Fruit fly (Drosophila melanogaster) whole organism, wandering third instar larva: ENCODE data around the gene ScsbetaA.

Experiments
- Abd-B ChIP-seq: fragments of >200 bp; optimal IDR thresholded peaks from 2 replicates; lab custom pipeline; 2017; ENCODE audit warnings: missing biosample characterization, missing genetic modification characterization
- CG32264 ChIP-seq: fragments of 200-800 bp; sonication (Bioruptor generic); optimal IDR thresholded peaks from 2 replicates; lab custom pipeline; 2016; ENCODE audit warnings: missing biosample characterization, missing genetic modification characterization
- Hnf4 ChIP-seq: fragments of 200-800 bp; sonication (Bioruptor generic); optimal IDR thresholded peaks from 2 replicates; lab custom pipeline; 2016; ENCODE audit warnings: missing biosample characterization, mild to moderate bottlenecking, missing genetic modification characterization
- Myc ChIP-seq: fragments of >200 bp; optimal IDR thresholded peaks from 2 replicates; lab custom pipeline; 2017
- Vsx2 ChIP-seq: fragments of 200-300, 225-300 bp; sonication (Bioruptor generic); optimal IDR thresholded peaks from 2 replicates; lab custom pipeline; 2018; ENCODE audit warnings: missing biosample characterization, missing genetic modification characterization; ENCODE audit not compliant: partially characterized antibody
- br ChIP-seq: fragments of 200-800 bp; sonication (Bioruptor generic); optimal IDR thresholded peaks from 2 replicates; lab custom pipeline; 2016; ENCODE audit warnings: missing biosample characterization, missing genetic modification characterization
- h ChIP-seq: fragments of 200-800 bp; sonication (Bioruptor generic); optimal IDR thresholded peaks from 3 replicates; lab custom pipeline; 2016; ENCODE audit warnings: missing biosample characterization, mild to moderate bottlenecking, missing genetic modification characterization
- lola ChIP-seq: fragments of >200 bp; optimal IDR thresholded peaks from 2 replicates; lab custom pipeline; 2017; ENCODE audit warnings: missing biosample characterization, missing genetic modification characterization
- pan ChIP-seq: fragments of >200 bp; optimal IDR thresholded peaks from 2 replicates; lab custom pipeline; 2017
- psq ChIP-seq: fragments of 200-800 bp; sonication (Bioruptor generic); optimal IDR thresholded peaks from 3 replicates; lab custom pipeline; 2017; ENCODE audit warnings: missing biosample characterization, mild to moderate bottlenecking, missing genetic modification characterization, moderate library complexity
- rgr ChIP-seq: fragments of 200-800 bp; sonication (Bioruptor generic); optimal IDR thresholded peaks from 3 replicates; lab custom pipeline; 2016; ENCODE audit warnings: missing biosample characterization, mild to moderate bottlenecking, missing genetic modification characterization
- usp ChIP-seq: fragments of >200 bp; optimal IDR thresholded peaks from 2 replicates; lab custom pipeline; 2017; ENCODE audit warnings: missing biosample characterization, missing genetic modification characterization

- TF ChIP-seq lola, result no peak
- no peak for TF ChIP-seq usp (GFP tag; lab: Kevin White, UChicago)
- TF ChIP-seq psq, result no peak
- no peak for TF ChIP-seq CG32264 (GFP tag; lab: Kevin White, UChicago)
- no peak for TF ChIP-seq pan (lab: Kevin White, UChicago)
- TF ChIP-seq br (GFP tag; lab: Kevin White, UChicago), result no peak
- no peak for TF ChIP-seq Abd-B
- TF ChIP-seq Hnf4 (GFP tag; lab: Kevin White, UChicago), result no peak
- TF ChIP-seq Myc, result no peak
- TF ChIP-seq rgr (GFP tag; lab: Kevin White, UChicago), result no peak
- no peak for TF ChIP-seq Vsx2 (GFP tag; lab: Kevin White, UChicago)
- TF ChIP-seq h, result no peak
These were observed 37.6 kb downstream of the ScsbetaA start for dm6 chr3R:8976073-8976593.
